Fruit fly (Drosophila melanogaster) whole organism, adult: ENCODE data around the gene CG33223.

Source experiments
- CG11617 ChIP-seq: fragments of 200-800 bp; sonication (Bioruptor generic); optimal IDR thresholded peaks from 2 replicates; lab custom pipeline; 2017; ENCODE audit warnings: mild to moderate bottlenecking, missing biosample characterization, missing genetic modification reagents, missing genetic modification characterization
- CG12768 ChIP-seq: fragments of 200-800 bp; sonication (Bioruptor generic); optimal IDR thresholded peaks from 2 replicates; lab custom pipeline; 2017; ENCODE audit warnings: missing biosample characterization, missing genetic modification characterization, mild to moderate bottlenecking, moderate library complexity, missing genetic modification reagents
- CG14711 ChIP-seq: fragments of 200-800 bp; sonication (Bioruptor generic); optimal IDR thresholded peaks from 2 replicates; lab custom pipeline; 2018; ENCODE audit warnings: missing biosample characterization, mild to moderate bottlenecking, missing genetic modification characterization, moderate library complexity
- CG1620 ChIP-seq: fragments of 200-800 bp; sonication (Bioruptor generic); optimal IDR thresholded peaks from 2 replicates; lab custom pipeline; 2016; ENCODE audit warnings: missing biosample characterization, missing genetic modification characterization
- CG33017 ChIP-seq: fragments of 200-800 bp; sonication (Bioruptor generic); optimal IDR thresholded peaks from 2 replicates; lab custom pipeline; 2018; ENCODE audit warnings: missing biosample characterization, mild to moderate bottlenecking, missing genetic modification characterization, moderate library complexity
- CG5204 ChIP-seq: fragments of 200-800 bp; sonication (Bioruptor generic); optimal IDR thresholded peaks from 2 replicates; lab custom pipeline; 2016; ENCODE audit warnings: missing biosample characterization, missing genetic modification characterization
- CG7045 ChIP-seq: fragments of 200-800 bp; sonication (Bioruptor generic); optimal IDR thresholded peaks from 2 replicates; lab custom pipeline; 2017; ENCODE audit warnings: missing biosample characterization, mild to moderate bottlenecking, missing genetic modification characterization
- CG7101 ChIP-seq: fragments of 200-800 bp; sonication (Bioruptor generic); optimal IDR thresholded peaks from 2 replicates; lab custom pipeline; 2018; ENCODE audit warnings: missing biosample characterization, mild to moderate bottlenecking, missing genetic modification characterization, moderate library complexity
- Clk ChIP-seq: fragments of 200-800 bp; sonication (Bioruptor generic); optimal IDR thresholded peaks from 2 replicates; lab custom pipeline; 2017; ENCODE audit warnings: missing biosample characterization, missing genetic modification characterization
- Crg-1 ChIP-seq: fragments of 200-800 bp; sonication (Bioruptor generic); optimal IDR thresholded peaks from 2 replicates; lab custom pipeline; 2016; ENCODE audit warnings: missing biosample characterization, missing genetic modification characterization
- Hr96 ChIP-seq: fragments of 200-800 bp; sonication (Bioruptor generic); optimal IDR thresholded peaks from 2 replicates; lab custom pipeline; 2016; ENCODE audit warnings: missing biosample characterization, missing genetic modification characterization
- Mnt ChIP-seq: fragments of 200-800 bp; sonication (Bioruptor generic); optimal IDR thresholded peaks from 2 replicates; lab custom pipeline; 2016; ENCODE audit warnings: missing biosample characterization, mild to moderate bottlenecking, missing genetic modification characterization
- bab1 ChIP-seq: fragments of 200-800 bp; sonication (Bioruptor generic); optimal IDR thresholded peaks from 3 replicates; lab custom pipeline; 2019; ENCODE audit warnings: missing biosample characterization, mild to moderate bottlenecking, missing genetic modification characterization, moderate library complexity
- cic ChIP-seq: fragments of 200-800 bp; sonication (Bioruptor generic); optimal IDR thresholded peaks from 2 replicates; lab custom pipeline; 2017; ENCODE audit warnings: missing biosample characterization, mild to moderate bottlenecking, missing genetic modification characterization, moderate library complexity
- cnc ChIP-seq, 2 experiments: fragments of >200 bp; optimal IDR thresholded peaks; 2 replicates each; lab custom pipeline; 2017
- kay ChIP-seq: fragments of 200-800 bp; sonication (Bioruptor generic); peaks from one replicate; lab custom pipeline; 2016; ENCODE audit warnings: missing biosample characterization, missing genetic modification characterization, borderline replicate concordance
- ovo ChIP-seq: fragments of 200-800 bp; sonication (Bioruptor generic); optimal IDR thresholded peaks from 2 replicates; lab custom pipeline; 2016; ENCODE audit warnings: missing biosample characterization, missing genetic modification characterization
- pad ChIP-seq: fragments of 200-800 bp; sonication (Bioruptor generic); optimal IDR thresholded peaks from 3 replicates; lab custom pipeline; 2017; ENCODE audit warnings: missing biosample characterization, missing genetic modification characterization, mild to moderate bottlenecking, moderate library complexity, missing genetic modification reagents
- tj ChIP-seq: fragments of 200-800 bp; sonication (Bioruptor generic); optimal IDR thresholded peaks from 3 replicates; lab custom pipeline; 2017; ENCODE audit warnings: missing biosample characterization, mild to moderate bottlenecking, missing genetic modification characterization, moderate library complexity
- toe ChIP-seq: fragments of 200-800 bp; sonication (Bioruptor generic); optimal IDR thresholded peaks from 2 replicates; lab custom pipeline; 2016; ENCODE audit warnings: missing biosample characterization, missing genetic modification characterization

CG33223 gene

dm6 chrX:8483671-8484070 lies at the start of gene CG33223:
CG33223 (minus strand) TSS chrX:8483885.
- TF ChIP-seq CG7045 (GFP tag; lab: Kevin White, UChicago) (no peak), CG14711 (tag; lab: Kevin White, UChicago) (no peak), kay (GFP tag; lab: Kevin White, UChicago) (no peak), tj (GFP tag; lab: Kevin White, UChicago) (peak; percentile 92), Hr96 (GFP tag; lab: Kevin White, UChicago) (no peak), CG7101 (tag; lab: Kevin White, UChicago) (no peak), Mnt (GFP tag; lab: Kevin White, UChicago) (no peak), bab1 (GFP tag; lab: Kevin White, UChicago) (peak; percentile 81), Clk (no peak), cnc (optimal IDR thresholded peaks at IDR 0.05; lab: Kevin White, UChicago) (no peak), CG1620 (peak; percentile 10), pad (no peak), CG12768 (no peak), CG33017 (tag; lab: Kevin White, UChicago) (no peak), toe (GFP tag; lab: Kevin White, UChicago) (no peak), ovo (GFP tag; lab: Kevin White, UChicago) (no peak), CG5204 (no peak), cic (GFP tag; lab: Kevin White, UChicago) (no peak)

- TF ChIP-seq kay (GFP tag; lab: Kevin White, UChicago) = peak; percentile 75
- TF ChIP-seq CG11617 = no peak
Observed at dm6 chrX:8531775-8532174, 48.1 kb upstream of the CG33223 start.

dm6 chrX:8529598-8529997 lies 45.9 kb upstream of the CG33223 start, which contains the start of gene PIP82:
PIP82 (minus strand) TSS chrX:8529698.
- TF ChIP-seq cnc (optimal IDR thresholded peaks at IDR 0.05; lab: Kevin White, UChicago) (no peak), tj (GFP tag; lab: Kevin White, UChicago) (no peak), CG33017 (tag; lab: Kevin White, UChicago) (no peak), bab1 (GFP tag; lab: Kevin White, UChicago) (no peak), CG7045 (GFP tag; lab: Kevin White, UChicago) (no peak), kay (GFP tag; lab: Kevin White, UChicago) (no peak), CG11617 (no peak), CG14711 (tag; lab: Kevin White, UChicago) (no peak), cic (GFP tag; lab: Kevin White, UChicago) (no peak), Hr96 (GFP tag; lab: Kevin White, UChicago) (no peak), Clk (no peak), CG7101 (tag; lab: Kevin White, UChicago) (no peak), CG12768 (no peak), Crg-1 (no peak), CG5204 (no peak), ovo (GFP tag; lab: Kevin White, UChicago) (no peak), toe (GFP tag; lab: Kevin White, UChicago) (no peak), CG1620 (no peak), Mnt (GFP tag; lab: Kevin White, UChicago) (no peak), pad (no peak)

- no peak for TF ChIP-seq CG5204
- peak; percentile 40 for TF ChIP-seq tj (GFP tag; lab: Kevin White, UChicago)
- no peak for TF ChIP-seq CG12768
- TF ChIP-seq ovo (GFP tag; lab: Kevin White, UChicago) = no peak
- no peak for TF ChIP-seq pad
- no peak for TF ChIP-seq Hr96 (GFP tag; lab: Kevin White, UChicago)
- TF ChIP-seq CG7101 (tag; lab: Kevin White, UChicago) = no peak
- no peak for TF ChIP-seq kay (GFP tag; lab: Kevin White, UChicago)
- no peak for TF ChIP-seq Mnt (GFP tag; lab: Kevin White, UChicago)
Observed at dm6 chrX:8523572-8524155, 40.0 kb upstream of the CG33223 start.

- TF ChIP-seq tj (GFP tag; lab: Kevin White, UChicago) (no peak), cic (GFP tag; lab: Kevin White, UChicago) (no peak), CG14711 (tag; lab: Kevin White, UChicago) (no peak), cnc (optimal IDR thresholded peaks at IDR 0.05; lab: Kevin White, UChicago) (no peak), Clk (no peak), Crg-1 (no peak), kay (GFP tag; lab: Kevin White, UChicago) (no peak), CG7101 (tag; lab: Kevin White, UChicago) (no peak), bab1 (GFP tag; lab: Kevin White, UChicago) (no peak), pad (no peak), Hr96 (GFP tag; lab: Kevin White, UChicago) (no peak), toe (GFP tag; lab: Kevin White, UChicago) (no peak), CG11617 (no peak)
Observed at dm6 chrX:8522504-8522903, 38.8 kb upstream of the CG33223 start.

dm6 chrX:8521492-8521891 lies 37.8 kb upstream of the CG33223 start:
- TF ChIP-seq kay (GFP tag; lab: Kevin White, UChicago) (no peak), ovo (GFP tag; lab: Kevin White, UChicago) (no peak), Clk (no peak), CG12768 (no peak), CG7045 (GFP tag; lab: Kevin White, UChicago) (no peak), bab1 (GFP tag; lab: Kevin White, UChicago) (no peak), CG7101 (tag; lab: Kevin White, UChicago) (no peak), Crg-1 (no peak), CG1620 (no peak), cic (GFP tag; lab: Kevin White, UChicago) (no peak), CG33017 (tag; lab: Kevin White, UChicago) (no peak)
